Worm (Caenorhabditis elegans) whole organism, L1 larva: ENCODE data around the gene str-139.

Experiments used
- C04F5.9 ChIP-seq: sonication (generic microtip); optimal IDR thresholded peaks from 2 replicates; lab custom pipeline; 2016; ENCODE audit warnings: missing genetic modification characterization, missing compliant biosample characterization
- C34B4.2 ChIP-seq: sonication (generic microtip); optimal IDR thresholded peaks from 2 replicates; lab custom pipeline; 2017; ENCODE audit warnings: mild to moderate bottlenecking, missing genetic modification characterization, missing compliant biosample characterization
- F16B12.6 ChIP-seq: fragments of 150-350 bp; optimal IDR thresholded peaks from 2 replicates; lab custom pipeline; 2014; ENCODE audit warnings: missing biosample characterization, missing genetic modification characterization
- aha-1 ChIP-seq: fragments of 150-350 bp; optimal IDR thresholded peaks from 2 replicates; lab custom pipeline; 2014; ENCODE audit warnings: missing biosample characterization, missing genetic modification characterization
- aly-2 ChIP-seq: fragments of 150-350 bp; optimal IDR thresholded peaks from 2 replicates; lab custom pipeline; 2014; ENCODE audit warnings: missing biosample characterization, missing genetic modification characterization
- blmp-1 ChIP-seq: fragments of 150-350 bp; optimal IDR thresholded peaks from 2 replicates; lab custom pipeline; 2014; ENCODE audit warnings: missing biosample characterization, missing genetic modification characterization
- ceh-63 ChIP-seq: fragments of 200-800 bp; sonication (Bioruptor generic); optimal IDR thresholded peaks from 2 replicates; lab custom pipeline; 2018; ENCODE audit warnings: mild to moderate bottlenecking, missing genetic modification characterization, missing compliant biosample characterization
- ceh-8 ChIP-seq: fragments of 200-800 bp; sonication (Bioruptor generic); optimal IDR thresholded peaks from 2 replicates; lab custom pipeline; 2018; ENCODE audit warnings: mild to moderate bottlenecking, missing genetic modification characterization, moderate library complexity, missing compliant biosample characterization
- ceh-82 ChIP-seq, 3 experiments: fragments of 150-350 bp in 1 of 3; sonication (generic microtip) in 2 of 3; optimal IDR thresholded peaks; 2 replicates each; lab custom pipeline; 2014 to 2017; ENCODE audit warnings: missing biosample characterization in 3 of 3, missing genetic modification characterization in 3 of 3
- dpl-1 ChIP-seq, 3 experiments: fragments of 150-350 bp in 2 of 3; sonication (generic microtip) in 1 of 3; optimal IDR thresholded peaks; 2 replicates each; lab custom pipeline; 2014 to 2017; ENCODE audit warnings: missing biosample characterization in 3 of 3, missing genetic modification characterization in 3 of 3, missing genetic modification reagents in 3 of 3
- efl-1 ChIP-seq, 4 experiments: fragments of 150-350 bp; optimal IDR thresholded peaks in 3 of 4; peaks in 1 of 4; 1 replicate in 1 of 4; 2 replicates in 3 of 4; lab custom pipeline; 2014; ENCODE audit warnings: missing biosample characterization in 2 of 4, missing genetic modification characterization in 2 of 4, missing genetic modification reagents in 2 of 4
- efl-3 ChIP-seq: fragments of 200-800 bp; sonication (Bioruptor generic); optimal IDR thresholded peaks from 2 replicates; lab custom pipeline; 2018; ENCODE audit warnings: mild to moderate bottlenecking, missing genetic modification characterization, missing compliant biosample characterization
- elt-2 ChIP-seq: sonication (generic microtip); optimal IDR thresholded peaks from 2 replicates; lab custom pipeline; 2016; ENCODE audit warnings: missing genetic modification characterization, mild to moderate bottlenecking, inconsistent platforms, missing compliant biosample characterization, missing genetic modification reagents
- elt-3 ChIP-seq, 6 experiments: fragments of 150-350 bp in 1 of 6; sonication (generic microtip); optimal IDR thresholded peaks; 2 replicates each; lab custom pipeline; 2017 to 2018; ENCODE audit warnings: missing biosample characterization in 6 of 6, missing genetic modification characterization in 6 of 6, inconsistent platforms in 1 of 6
- grh-1 ChIP-seq: fragments of 200-800 bp; sonication (Bioruptor generic); IDR thresholded peaks from 2 replicates; pipeline ENCODE4 v1.3.6; 2022; ENCODE audit warnings: missing genetic modification reagents, missing genetic modification characterization, missing compliant biosample characterization
- hlh-4 ChIP-seq: sonication (generic microtip); optimal IDR thresholded peaks from 2 replicates; lab custom pipeline; 2016; ENCODE audit warnings: mild to moderate bottlenecking, missing genetic modification characterization, missing compliant biosample characterization
- isw-1 ChIP-seq: fragments of 200-800 bp; sonication (Bioruptor generic); IDR thresholded peaks from 2 replicates; pipeline ENCODE4 v1.3.6; 2022; ENCODE audit warnings: missing genetic modification characterization, missing compliant biosample characterization
- lin-13 ChIP-seq: fragments of 150-350 bp; optimal IDR thresholded peaks from 2 replicates; lab custom pipeline; 2014; ENCODE audit warnings: missing biosample characterization, missing genetic modification reagents, missing genetic modification characterization
- lin-14 ChIP-seq: fragments of 200-800 bp; sonication (Bioruptor generic); optimal IDR thresholded peaks from 2 replicates; lab custom pipeline; 2018; ENCODE audit warnings: mild to moderate bottlenecking, missing genetic modification characterization, moderate library complexity, missing compliant biosample characterization
- lin-15B ChIP-seq: fragments of 150-350 bp; sonication (generic microtip); optimal IDR thresholded peaks from 3 replicates; lab custom pipeline; 2014; ENCODE audit warnings: missing biosample characterization, missing genetic modification characterization
- lin-35 ChIP-seq, 2 experiments: fragments of 150-350 bp; optimal IDR thresholded peaks; 2 replicates each; lab custom pipeline; 2014; ENCODE audit warnings: missing biosample characterization in 2 of 2, missing genetic modification characterization in 2 of 2, missing genetic modification reagents in 2 of 2
- lin-39 ChIP-seq: fragments of 150-350 bp; optimal IDR thresholded peaks from 2 replicates; lab custom pipeline; 2014; ENCODE audit warnings: missing biosample characterization, missing genetic modification reagents, missing genetic modification characterization
- lsy-2 ChIP-seq, 2 experiments: fragments of 150-350 bp; optimal IDR thresholded peaks; 2 replicates each; lab custom pipeline; 2014; ENCODE audit warnings: missing biosample characterization in 2 of 2, missing genetic modification characterization in 2 of 2
- mdl-1 ChIP-seq, 2 experiments: fragments of 150-350 bp; optimal IDR thresholded peaks; 2 replicates each; lab custom pipeline; 2014 to 2017; ENCODE audit warnings: missing biosample characterization in 2 of 2, missing genetic modification characterization in 2 of 2, inconsistent platforms in 1 of 2
- nhr-11 ChIP-seq: fragments of 150-350 bp; optimal IDR thresholded peaks from 2 replicates; lab custom pipeline; 2014; ENCODE audit warnings: missing biosample characterization, missing genetic modification characterization
- nhr-20 ChIP-seq: sonication (generic microtip); optimal IDR thresholded peaks from 2 replicates; lab custom pipeline; 2016; ENCODE audit warnings: mild to moderate bottlenecking, missing genetic modification characterization, missing compliant biosample characterization
- nhr-28 ChIP-seq: fragments of 150-350 bp; optimal IDR thresholded peaks from 2 replicates; lab custom pipeline; 2014; ENCODE audit warnings: missing biosample characterization, missing genetic modification characterization
- nhr-47 ChIP-seq: sonication (generic microtip); optimal IDR thresholded peaks from 2 replicates; lab custom pipeline; 2016; ENCODE audit warnings: mild to moderate bottlenecking, missing genetic modification characterization, moderate library complexity, missing compliant biosample characterization
- nhr-71 ChIP-seq: sonication (generic microtip); optimal IDR thresholded peaks from 2 replicates; lab custom pipeline; 2016; ENCODE audit warnings: mild to moderate bottlenecking, missing genetic modification characterization, moderate library complexity, missing compliant biosample characterization
- nhr-76 ChIP-seq: sonication (generic microtip); optimal IDR thresholded peaks from 2 replicates; lab custom pipeline; 2017; ENCODE audit warnings: missing biosample characterization, missing genetic modification characterization
- nhr-85 ChIP-seq: sonication (generic microtip); peaks from one replicate; lab custom pipeline; 2016; ENCODE audit warnings: missing genetic modification characterization, inconsistent platforms, missing compliant biosample characterization
- nhr-90 ChIP-seq: sonication (generic microtip); optimal IDR thresholded peaks from 2 replicates; lab custom pipeline; 2016; ENCODE audit warnings: mild to moderate bottlenecking, missing genetic modification characterization, missing compliant biosample characterization; ENCODE audit not compliant: poor library complexity
- pax-3 ChIP-seq: fragments of 200-800 bp; sonication (Bioruptor generic); optimal IDR thresholded peaks from 2 replicates; lab custom pipeline; 2018; ENCODE audit warnings: mild to moderate bottlenecking, missing genetic modification characterization, moderate library complexity, missing compliant biosample characterization
- pqm-1 ChIP-seq: sonication (generic microtip); optimal IDR thresholded peaks from 3 replicates; lab custom pipeline; 2017; ENCODE audit warnings: missing biosample characterization, missing genetic modification characterization
- snpc-4 ChIP-seq: fragments of 150-350 bp; optimal IDR thresholded peaks from 2 replicates; lab custom pipeline; 2014; ENCODE audit warnings: missing biosample characterization, missing genetic modification characterization
- snu-23 ChIP-seq: sonication (generic microtip); optimal IDR thresholded peaks from 2 replicates; lab custom pipeline; 2016; ENCODE audit warnings: missing genetic modification characterization, missing compliant biosample characterization
- sox-4 ChIP-seq: sonication (generic microtip); optimal IDR thresholded peaks from 2 replicates; lab custom pipeline; 2016; ENCODE audit warnings: missing genetic modification characterization, missing compliant biosample characterization
- swsn-7 ChIP-seq: sonication (generic microtip); optimal IDR thresholded peaks from 2 replicates; lab custom pipeline; 2016; ENCODE audit warnings: missing genetic modification characterization, missing compliant biosample characterization
- tbx-2 ChIP-seq: sonication (generic microtip); optimal IDR thresholded peaks from 2 replicates; lab custom pipeline; 2016; ENCODE audit warnings: missing genetic modification characterization, missing compliant biosample characterization
- tlp-1 ChIP-seq: fragments of 150-350 bp; optimal IDR thresholded peaks from 2 replicates; lab custom pipeline; 2014; ENCODE audit warnings: missing biosample characterization, missing genetic modification characterization
- unc-130 ChIP-seq: fragments of 150-350 bp; optimal IDR thresholded peaks from 2 replicates; lab custom pipeline; 2017; ENCODE audit warnings: missing biosample characterization, missing genetic modification characterization, inconsistent platforms
- unc-86 ChIP-seq: sonication (generic microtip); optimal IDR thresholded peaks from 2 replicates; lab custom pipeline; 2016; ENCODE audit warnings: missing genetic modification characterization, missing compliant biosample characterization
- unc-98 ChIP-seq: fragments of 200-800 bp; sonication (Bioruptor generic); IDR thresholded peaks from 2 replicates; pipeline ENCODE4 v1.3.6; 2022; ENCODE audit warnings: missing genetic modification characterization, missing compliant biosample characterization
- vab-15 ChIP-seq: sonication (generic microtip); optimal IDR thresholded peaks from 2 replicates; lab custom pipeline; 2017; ENCODE audit warnings: missing genotype, mild to moderate bottlenecking, missing genetic modification characterization, missing compliant biosample characterization
- ztf-4 ChIP-seq: fragments of 150-350 bp; optimal IDR thresholded peaks from 2 replicates; lab custom pipeline; 2014; ENCODE audit warnings: missing biosample characterization, missing genetic modification characterization

The str-139 gene

DNA sequence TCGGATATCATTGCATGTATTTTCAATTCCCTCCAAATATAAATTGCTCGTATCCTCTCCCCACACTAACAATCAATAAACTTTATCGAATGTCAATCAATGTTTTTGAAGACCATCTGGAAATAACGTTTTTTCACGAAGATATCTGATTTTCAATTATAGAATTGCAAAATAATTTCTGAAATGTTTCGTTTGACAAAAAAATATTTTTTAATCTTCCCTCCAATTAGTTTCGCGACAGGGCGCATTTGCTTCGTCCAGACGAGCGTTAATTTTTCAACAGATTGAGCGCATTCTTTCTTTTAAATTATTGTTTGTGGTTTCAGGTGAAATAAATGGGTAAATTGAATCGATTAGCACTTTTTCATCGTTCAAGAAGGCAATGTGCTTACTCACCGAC, 30.9 kb downstream of the str-139 start, which contains the start of gene vars-1 (continued):
- TF ChIP-seq dpl-1 (GFP tag; optimal IDR thresholded peaks at IDR 0.05; lab: Kevin White, UChicago) = peak; percentile 92 to 97 (median 97)
- peak; percentile 61 for TF ChIP-seq nhr-90
- TF ChIP-seq elt-2 (tag; lab: Kevin White, UChicago) = peak; percentile 10
- TF ChIP-seq vab-15 (tag; lab: Kevin White, UChicago) = no peak
- TF ChIP-seq nhr-28 = no peak
- peak; percentile 74 to 84 for TF ChIP-seq lsy-2 (tag; optimal IDR thresholded peaks at IDR 0.05; lab: Kevin White, UChicago)
- TF ChIP-seq isw-1 (GFP tag; lab: Robert Waterston, UW) = peak; percentile 23; the same call in 1 of the 2 replicates
- TF ChIP-seq mdl-1 (tag; optimal IDR thresholded peaks at IDR 0.05; lab: Kevin White, UChicago) = peak in 1 of 2 experiments; percentile 7
- TF ChIP-seq ceh-63 = no peak
- peak; percentile 75 for TF ChIP-seq snu-23 (GFP tag; lab: Kevin White, UChicago)
- peak; percentile 66 for TF ChIP-seq tbx-2 (tag; lab: Kevin White, UChicago)
- no peak for TF ChIP-seq tlp-1
- TF ChIP-seq C04F5.9 = no peak
- TF ChIP-seq blmp-1 (tag; lab: Kevin White, UChicago) = peak; percentile 70
- peak; percentile 52 for TF ChIP-seq F16B12.6 (tag; lab: Kevin White, UChicago)
- TF ChIP-seq nhr-20 (tag; lab: Kevin White, UChicago) = peak; percentile 71
- peak; percentile 39 for TF ChIP-seq unc-86 (tag; lab: Kevin White, UChicago)
- TF ChIP-seq, all 84 proteins: peak for 32

DNA sequence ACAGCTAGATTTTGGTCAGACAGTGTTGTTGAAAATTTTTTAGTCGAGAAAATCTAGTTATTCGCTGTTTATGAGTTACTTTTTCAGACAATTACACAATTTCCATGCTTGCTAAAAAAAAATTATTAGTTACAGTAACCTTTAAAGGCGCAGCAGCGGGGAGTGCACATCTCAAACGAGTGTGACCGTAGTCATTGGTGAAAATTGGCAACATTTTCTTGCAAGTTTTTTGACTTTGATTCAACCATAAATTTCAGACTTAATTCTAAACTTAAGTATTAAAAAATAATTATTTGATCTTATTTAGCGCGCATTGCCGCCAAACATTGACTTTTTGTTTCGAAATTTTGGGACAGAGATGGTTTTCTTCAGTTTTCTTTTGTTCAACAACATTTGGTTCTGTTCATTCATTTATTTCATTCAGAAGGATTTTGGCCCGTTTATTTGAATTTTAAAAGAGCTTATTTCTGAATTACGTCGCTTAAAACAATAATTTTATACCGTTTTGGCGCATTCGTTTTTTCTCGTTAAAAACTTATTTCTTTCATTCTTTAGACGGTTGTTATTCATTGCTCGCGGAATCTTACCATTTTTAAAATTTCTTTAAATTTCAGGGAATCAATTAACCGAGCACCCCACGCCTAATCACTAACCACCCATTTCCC, 33.0 kb downstream of the str-139 start, which contains the start of gene oma-2:
oma-2 (plus strand) TSS at position 615 of the 665 bp plus-strand sequence.
- peak in 1 of 2 experiments; percentile 7 for TF ChIP-seq lsy-2 (tag; optimal IDR thresholded peaks at IDR 0.05; lab: Kevin White, UChicago)
- no peak for TF ChIP-seq hlh-4 (tag; lab: Kevin White, UChicago)

DNA sequence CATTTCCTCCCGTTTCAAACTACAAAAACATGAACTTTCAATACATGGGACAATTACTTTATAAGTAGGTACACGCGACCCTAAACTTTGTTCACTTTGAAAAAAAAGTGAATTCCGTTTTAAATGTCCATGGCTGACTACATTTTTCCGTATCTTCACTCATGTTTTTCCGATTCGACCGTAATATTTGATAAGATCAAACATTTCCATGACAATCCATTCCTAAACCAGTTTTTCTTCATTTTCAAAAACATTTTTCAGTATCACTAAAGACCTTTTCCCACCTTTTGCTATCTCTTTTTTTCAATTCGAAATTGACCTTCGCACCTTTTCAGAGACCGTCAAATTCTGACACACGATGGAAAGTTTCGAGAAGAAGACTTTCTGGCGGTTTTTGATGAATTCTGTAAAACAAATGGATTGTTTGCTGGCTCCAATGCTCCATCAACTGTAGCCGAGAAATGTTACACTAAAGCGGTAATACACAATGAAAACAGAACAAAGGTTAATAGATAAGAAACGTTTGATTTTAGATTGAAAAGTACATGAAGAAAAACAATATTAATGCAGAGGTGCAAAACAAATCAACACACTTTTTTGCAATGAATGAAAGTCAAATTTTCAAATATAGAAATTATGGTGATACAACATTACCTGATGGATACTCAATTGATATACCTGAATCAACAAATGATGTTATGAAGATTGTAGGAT, 34.4 kb downstream of the str-139 start:
- TF ChIP-seq aha-1 (tag; lab: Kevin White, UChicago) (no peak), ztf-4 (tag; lab: Kevin White, UChicago) (no peak), swsn-7 (no peak), pax-3 (no peak), nhr-47 (no peak), ceh-8 (GFP tag; lab: Kevin White, UChicago) (no peak), nhr-28 (no peak), efl-1 (optimal IDR thresholded peaks at IDR 0.05; lab: Kevin White, UChicago) (no peak), efl-1 (GFP tag; optimal IDR thresholded peaks at IDR 0.05 in 1 of 2; lab: Kevin White, UChicago) (peak in 1 of 2 experiments; percentile 54), pqm-1 (tag; lab: Kevin White, UChicago) (no peak), nhr-11 (tag; lab: Kevin White, UChicago) (no peak), lin-13 (GFP tag; lab: Kevin White, UChicago) (no peak), snpc-4 (tag; lab: Kevin White, UChicago) (no peak), blmp-1 (tag; lab: Kevin White, UChicago) (peak; percentile 82), nhr-76 (tag; lab: Kevin White, UChicago) (no peak), ceh-63 (no peak), elt-3 (tag; optimal IDR thresholded peaks at IDR 0.05; lab: Kevin White, UChicago) (peak in 5 of 6 experiments; percentile 9 to 82 (median 30)), lin-39 (tag; lab: Kevin White, UChicago) (no peak), lin-14 (GFP tag; lab: Kevin White, UChicago) (peak; percentile 62), lin-35 (GFP tag; optimal IDR thresholded peaks at IDR 0.05; lab: Kevin White, UChicago) (peak in 1 of 2 experiments; percentile 9), unc-98 (no peak), nhr-85 (tag; lab: Kevin White, UChicago) (peak; percentile 90), ceh-82 (tag; optimal IDR thresholded peaks at IDR 0.05; lab: Kevin White, UChicago) (no peak), C34B4.2 (tag; lab: Kevin White, UChicago) (no peak), lsy-2 (tag; optimal IDR thresholded peaks at IDR 0.05; lab: Kevin White, UChicago) (peak in 1 of 2 experiments; percentile 53), grh-1 (GFP tag; lab: Robert Waterston, UW) (peak; percentile 74), snu-23 (GFP tag; lab: Kevin White, UChicago) (peak; percentile 43), sox-4 (no peak), tbx-2 (tag; lab: Kevin White, UChicago) (no peak), aly-2 (tag; lab: Kevin White, UChicago) (no peak), nhr-20 (tag; lab: Kevin White, UChicago) (peak; percentile 56), lin-15B (no peak), unc-130 (no peak), efl-3 (GFP tag; lab: Kevin White, UChicago) (no peak), nhr-71 (tag; lab: Kevin White, UChicago) (peak; percentile 21)
